Worm (Caenorhabditis elegans) whole organism, young adult: ENCODE measurements around the gene srd-68.

ENCODE experiments used
- F55B11.4 ChIP-seq: sonication (generic microtip); optimal IDR thresholded peaks from 2 replicates; lab custom pipeline; 2016; ENCODE audit warnings: missing compliant biosample characterization, missing genetic modification characterization, borderline replicate concordance; ENCODE audit not compliant: insufficient read depth
- Y53F4B.3 ChIP-seq: fragments of 200-800 bp; sonication (Bioruptor generic); IDR thresholded peaks from 2 replicates; pipeline ENCODE4 v1.3.6; 2022; ENCODE audit warnings: missing genetic modification reagents, missing genetic modification characterization, missing compliant biosample characterization
- Y56A3A.18 ChIP-seq: fragments of 200-800 bp; sonication (Bioruptor generic); IDR thresholded peaks from 2 replicates; pipeline ENCODE4 v1.3.6; 2022; ENCODE audit warnings: missing genetic modification reagents, missing genetic modification characterization, missing compliant biosample characterization
- ZK185.1 ChIP-seq: sonication (generic microtip); optimal IDR thresholded peaks from 2 replicates; lab custom pipeline; 2016; ENCODE audit warnings: mild to moderate bottlenecking, missing genetic modification characterization, missing compliant biosample characterization; ENCODE audit not compliant: poor library complexity, severe bottlenecking
- akir-1 ChIP-seq: fragments of 200-800 bp; sonication (Bioruptor generic); optimal IDR thresholded peaks from 2 replicates; lab custom pipeline; 2018; ENCODE audit warnings: mild to moderate bottlenecking, missing genetic modification characterization, moderate library complexity, missing compliant biosample characterization
- ama-1 ChIP-seq, 3 experiments: fragments of 150-350 bp in 1 of 3; sonication (generic microtip) in 2 of 3; optimal IDR thresholded peaks; 2 replicates each; lab custom pipeline; 2014 to 2018; ENCODE audit warnings: missing biosample characterization in 2 of 3, missing genetic modification characterization in 2 of 3, missing genetic modification reagents in 2 of 3
- ceh-58 ChIP-seq: fragments of 200-800 bp; sonication (Bioruptor generic); IDR thresholded peaks from 2 replicates; pipeline ENCODE4 v1.3.6; 2022; ENCODE audit warnings: missing genetic modification characterization, missing compliant biosample characterization
- chd-7 ChIP-seq: sonication (generic microtip); optimal IDR thresholded peaks from 2 replicates; lab custom pipeline; 2016; ENCODE audit warnings: mild to moderate bottlenecking, missing genetic modification characterization, moderate library complexity, missing compliant biosample characterization
- dpff-1 ChIP-seq: sonication (generic microtip); optimal IDR thresholded peaks from 2 replicates; lab custom pipeline; 2017; ENCODE audit warnings: mild to moderate bottlenecking, missing genetic modification characterization, missing compliant biosample characterization
- egl-18 ChIP-seq: fragments of 200-800 bp; sonication (Bioruptor generic); IDR thresholded peaks from 2 replicates; pipeline ENCODE4 v1.3.6; 2022; ENCODE audit warnings: missing genetic modification reagents, missing genetic modification characterization, missing compliant biosample characterization
- egrh-3 ChIP-seq: fragments of 200-800 bp; sonication (Bioruptor generic); IDR thresholded peaks from 2 replicates; pipeline ENCODE4 v1.3.6; 2022; ENCODE audit warnings: missing genetic modification reagents, missing genetic modification characterization, missing compliant biosample characterization
- fkh-3 ChIP-seq: sonication (generic microtip); optimal IDR thresholded peaks from 2 replicates; lab custom pipeline; 2016; ENCODE audit warnings: mild to moderate bottlenecking, missing genetic modification characterization, missing compliant biosample characterization
- gei-17 ChIP-seq: fragments of 200-800 bp; sonication (Bioruptor generic); optimal IDR thresholded peaks from 2 replicates; lab custom pipeline; 2018; ENCODE audit warnings: mild to moderate bottlenecking, missing genetic modification characterization, missing compliant biosample characterization
- nfya-2 ChIP-seq: fragments of 200-800 bp; sonication (Bioruptor generic); IDR thresholded peaks from 2 replicates; pipeline ENCODE4 v1.3.6; 2022; ENCODE audit warnings: missing genetic modification reagents, missing genetic modification characterization, missing compliant biosample characterization
- nhr-80 ChIP-seq: sonication (generic microtip); optimal IDR thresholded peaks from 2 replicates; lab custom pipeline; 2016; ENCODE audit warnings: missing genetic modification characterization, missing compliant biosample characterization
- pbrm-1 ChIP-seq: fragments of 200-800 bp; sonication (Bioruptor generic); IDR thresholded peaks from 2 replicates; pipeline ENCODE4 v1.3.6; 2022; ENCODE audit warnings: missing genetic modification reagents, missing genetic modification characterization, missing compliant biosample characterization
- somi-1 ChIP-seq: fragments of 200-800 bp; sonication (Bioruptor generic); optimal IDR thresholded peaks from 2 replicates; lab custom pipeline; 2018; ENCODE audit warnings: mild to moderate bottlenecking, missing genetic modification characterization, missing compliant biosample characterization
- ztf-25 ChIP-seq: fragments of 200-800 bp; sonication (Bioruptor generic); IDR thresholded peaks from 2 replicates; pipeline ENCODE4 v1.3.6; 2022; ENCODE audit warnings: missing genetic modification reagents, missing genetic modification characterization, missing compliant biosample characterization
- ztf-28 ChIP-seq: fragments of 200-800 bp; sonication (Bioruptor generic); IDR thresholded peaks from 2 replicates; pipeline ENCODE4 v1.3.6; 2022; ENCODE audit warnings: missing genetic modification reagents, missing genetic modification characterization, missing compliant biosample characterization
- ztf-3 ChIP-seq: fragments of 200-800 bp; sonication (Bioruptor generic); optimal IDR thresholded peaks from 2 replicates; lab custom pipeline; 2018; ENCODE audit warnings: mild to moderate bottlenecking, missing genetic modification characterization, missing compliant biosample characterization

Gene srd-68

DNA sequence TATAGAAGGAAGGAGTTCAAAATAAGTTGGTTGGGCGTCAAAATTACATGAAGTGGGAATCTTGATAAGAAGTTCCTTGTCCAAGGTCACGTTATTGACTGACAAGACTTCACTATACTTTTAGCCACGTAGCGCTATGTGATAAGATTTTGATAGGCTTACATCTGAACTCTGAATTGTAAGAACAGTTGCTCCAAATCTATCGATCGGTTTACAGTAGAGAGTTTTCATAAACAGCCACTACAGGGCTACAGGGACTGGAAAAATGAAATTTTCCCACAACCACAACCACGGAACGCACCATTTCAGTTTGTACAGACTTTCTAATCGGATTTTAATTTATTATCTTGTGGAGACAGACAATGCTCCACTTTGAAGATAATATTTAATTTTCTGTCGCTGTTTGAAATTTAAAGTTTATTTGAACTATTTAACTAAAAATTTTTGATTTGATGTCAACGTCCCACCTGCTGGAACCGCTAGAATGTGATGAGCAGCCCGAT lies 44.6 kb downstream of the srd-68 start, which contains the start of the genes clec-31 and clec-22 (continued):
- TF ChIP-seq ama-1 (optimal IDR thresholded peaks at IDR 0.05; lab: Kevin White, UChicago): no peak
- TF ChIP-seq ama-1 (GFP tag; optimal IDR thresholded peaks at IDR 0.05; lab: Kevin White, UChicago): no peak

- TF ChIP-seq ZK185.1 (tag; lab: Kevin White, UChicago): no peak
- no peak for TF ChIP-seq ztf-25 (GFP tag; lab: Robert Waterston, UW)
Observed at ce11 chrV:16853956-16854683, 48.5 kb downstream of the srd-68 start, which contains the start of the genes clec-35 and clec-27. TSS of gene clec-35 (minus strand) at chrV:16854056. TSS of gene clec-27 (plus strand) at chrV:16854633.

DNA sequence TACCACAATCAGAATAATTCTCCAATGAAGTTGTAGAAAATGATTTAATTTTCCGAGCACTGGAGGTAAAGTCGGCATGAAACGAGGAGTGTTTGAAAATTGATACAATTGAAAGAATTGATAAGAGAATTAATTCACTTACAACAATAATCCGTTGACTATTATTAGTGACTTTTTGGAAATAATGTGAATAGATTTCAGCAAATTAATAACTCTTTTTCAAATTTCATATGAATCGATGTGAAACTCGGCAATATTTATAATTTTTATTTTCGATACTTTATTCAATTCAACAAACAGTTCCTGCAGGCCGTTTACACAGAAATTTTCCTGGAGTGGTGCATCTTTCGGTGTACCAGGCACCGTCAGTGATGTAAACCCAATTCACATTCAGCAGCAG lies 50.6 kb downstream of the srd-68 start, which contains the start of gene clec-37:
TSS of gene clec-37 (minus strand) at position 101 of the 400 bp plus-strand sequence.
- TF ChIP-seq Y53F4B.3 (GFP tag; lab: Robert Waterston, UW) (no peak), Y56A3A.18 (GFP tag; lab: Robert Waterston, UW) (no peak), fkh-3 (tag; lab: Kevin White, UChicago) (no peak), dpff-1 (no peak), egrh-3 (GFP tag; lab: Robert Waterston, UW) (no peak), akir-1 (GFP tag; lab: Kevin White, UChicago) (no peak), chd-7 (tag; lab: Kevin White, UChicago) (no peak), gei-17 (GFP tag; lab: Kevin White, UChicago) (no peak), pbrm-1 (no peak), egl-18 (GFP tag; lab: Robert Waterston, UW) (no peak), ceh-58 (GFP tag; lab: Robert Waterston, UW) (no peak), ztf-3 (GFP tag; lab: Kevin White, UChicago) (no peak), somi-1 (GFP tag; lab: Kevin White, UChicago) (no peak), nfya-2 (GFP tag; lab: Robert Waterston, UW) (no peak), ztf-28 (GFP tag; lab: Robert Waterston, UW) (no peak), F55B11.4 (tag; lab: Kevin White, UChicago) (no peak), nhr-80 (tag; lab: Kevin White, UChicago) (no peak)
